Fruit fly (Drosophila melanogaster): ENCODE results near the gene CG33509.

CG33509 gene

dm6 chr2L:21108759-21109282, 22.5 kb upstream of the CG33509 start (continued):
- TF ChIP-seq kah (GFP tag; optimal IDR thresholded peaks at IDR 0.05), result no peak
- peak in 1 of 2 experiments; percentile 26 for TF ChIP-seq tll (GFP tag; optimal IDR thresholded peaks at IDR 0.05)
- no peak for TF ChIP-seq CG11247 (GFP tag; IDR thresholded peaks at IDR 0.05)
- TF ChIP-seq CG8359 (GFP tag; optimal IDR thresholded peaks at IDR 0.05; ENCODE audit: borderline replicate concordance), result no peak
- TF ChIP-seq inv (GFP tag; IDR thresholded peaks at IDR 0.05; ENCODE audit: partially characterized antibody), result no peak
- peak; percentile 59 for TF ChIP-seq CG12219 (GFP tag; optimal IDR thresholded peaks at IDR 0.05)
- TF ChIP-seq sens-2 (GFP tag; IDR thresholded peaks at IDR 0.05), result no peak
- no peak for TF ChIP-seq CG11456 (GFP tag; IDR thresholded peaks at IDR 0.05)
- TF ChIP-seq CG7839 (tag; optimal IDR thresholded peaks at IDR 0.05), result peak; percentile 72
- no peak for TF ChIP-seq D (optimal IDR thresholded peaks at IDR 0.05)
- peak; percentile 60 for TF ChIP-seq D (GFP tag; optimal IDR thresholded peaks at IDR 0.05)
- TF ChIP-seq dati (GFP tag; IDR thresholded peaks at IDR 0.05), result no peak
- TF ChIP-seq CG7372 (GFP tag; IDR thresholded peaks at IDR 0.05), result no peak
- TF ChIP-seq CG4282 (GFP tag; optimal IDR thresholded peaks at IDR 0.05), result no peak
- no peak for TF ChIP-seq hkb (optimal IDR thresholded peaks at IDR 0.05)
- TF ChIP-seq hkb (GFP tag; IDR thresholded peaks at IDR 0.05), result peak; percentile 69
- peak; percentile 12 for TF ChIP-seq scrt (GFP tag; optimal IDR thresholded peaks at IDR 0.05)
- peak; percentile 40 for TF ChIP-seq Hmx (GFP tag; optimal IDR thresholded peaks at IDR 0.05)
- no peak for TF ChIP-seq pzg (GFP tag; optimal IDR thresholded peaks at IDR 0.05)
- no peak; the same call in 1 of the 2 replicates for TF ChIP-seq slbo (GFP tag; IDR thresholded peaks at IDR 0.05)
- TF ChIP-seq CG2712 (tag; optimal IDR thresholded peaks at IDR 0.05), result peak; percentile 76
- TF ChIP-seq CG10147 (GFP tag; optimal IDR thresholded peaks at IDR 0.05), result peak; percentile 43
- no peak for TF ChIP-seq wdn (GFP tag; IDR thresholded peaks at IDR 0.05)
- TF ChIP-seq shn (GFP tag; optimal IDR thresholded peaks at IDR 0.05), result peak; percentile 65
- TF ChIP-seq org-1 (GFP tag; optimal IDR thresholded peaks at IDR 0.05), result peak; percentile 21
- no peak for TF ChIP-seq pros (GFP tag; optimal IDR thresholded peaks at IDR 0.05)
- TF ChIP-seq CG9797 (GFP tag; optimal IDR thresholded peaks at IDR 0.05), result no peak
- TF ChIP-seq ac (GFP tag; optimal IDR thresholded peaks at IDR 0.05), result peak; percentile 34
- peak; percentile 6 for TF ChIP-seq CG13296 (GFP tag; optimal IDR thresholded peaks at IDR 0.05)
- no peak for TF ChIP-seq CG4328 (GFP tag; optimal IDR thresholded peaks at IDR 0.05)
- TF ChIP-seq Usf (GFP tag; optimal IDR thresholded peaks at IDR 0.05), result peak; percentile 26
- peak; percentile 27; the same call in 1 of the 3 replicates for TF ChIP-seq croc (GFP tag; conservative IDR thresholded peaks at IDR 0.05)
- TF ChIP-seq CG1529 (GFP tag; optimal IDR thresholded peaks at IDR 0.05), result peak; percentile 50
- peak; percentile 70 for TF ChIP-seq Xbp1 (GFP tag; optimal IDR thresholded peaks at IDR 0.05)
- TF ChIP-seq da (GFP tag; optimal IDR thresholded peaks at IDR 0.05), result no peak
- TF ChIP-seq E2f1 (GFP tag; IDR thresholded peaks at IDR 0.05), result 0 out of 2 replicates have a peak, but pooled peaks have one; percentile 32
- TF ChIP-seq CG12659 (GFP tag; optimal IDR thresholded peaks at IDR 0.05), result peak; percentile 51
- peak; percentile 79 for TF ChIP-seq Sox102F (GFP tag; optimal IDR thresholded peaks at IDR 0.05)
- TF ChIP-seq Deaf1 (tag; optimal IDR thresholded peaks at IDR 0.05), result peak; percentile 21
- no peak for TF ChIP-seq CG17186 (GFP tag; optimal IDR thresholded peaks at IDR 0.05)
- TF ChIP-seq CG12391 (tag; optimal IDR thresholded peaks at IDR 0.05), result peak; percentile 64
- no peak for TF ChIP-seq gsb (GFP tag; IDR thresholded peaks at IDR 0.05)
- no peak for TF ChIP-seq zen2 (GFP tag; IDR thresholded peaks at IDR 0.05; ENCODE audit: partially characterized antibody)
- peak; percentile 31 for TF ChIP-seq Mes4 (GFP tag; optimal IDR thresholded peaks at IDR 0.05)
- no peak for TF ChIP-seq CkIIα-i1 (GFP tag; IDR thresholded peaks at IDR 0.05)
- no peak for TF ChIP-seq CG6272 (GFP tag; IDR thresholded peaks at IDR 0.05)
- TF ChIP-seq CG1024 (GFP tag; IDR thresholded peaks at IDR 0.05), result no peak
- no peak for TF ChIP-seq CG18011 (GFP tag; optimal IDR thresholded peaks at IDR 0.05)
- no peak for TF ChIP-seq Optix (GFP tag; IDR thresholded peaks at IDR 0.05)
- TF ChIP-seq schlank (tag; optimal IDR thresholded peaks at IDR 0.05), result no peak
- TF ChIP-seq onecut (GFP tag; IDR thresholded peaks at IDR 0.05), result peak; percentile 49
